Fruit fly (Drosophila melanogaster): Measurements from ENCODE around the gene CG15370.

Gene CG15370

DNA sequence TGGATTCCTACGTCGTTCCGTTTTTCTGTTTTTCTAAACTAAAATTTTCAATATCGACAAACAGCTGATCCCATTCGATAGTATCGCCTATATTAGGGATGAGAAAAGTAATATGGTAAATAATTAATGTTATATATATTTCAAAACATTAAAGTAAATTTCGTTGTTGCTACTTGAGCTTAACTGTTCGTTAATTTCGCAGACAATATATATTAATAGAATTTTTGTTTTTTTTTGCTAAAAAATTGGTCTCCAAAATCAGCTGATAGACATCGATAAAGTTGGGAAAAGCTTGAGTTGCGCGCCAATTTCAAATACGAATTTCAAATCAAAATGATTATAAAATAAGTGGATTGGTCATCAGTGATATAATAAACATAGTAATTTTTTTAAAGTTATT lies 28.9 kb upstream of the CG15370 start, which contains the start of gene CG12118 (continued):
- peak; percentile 70 for TF ChIP-seq Fer1 (GFP tag; optimal IDR thresholded peaks at IDR 0.05)
- peak; percentile 34 for TF ChIP-seq tup (GFP tag; optimal IDR thresholded peaks at IDR 0.05)
- TF ChIP-seq CG3163 (GFP tag; optimal IDR thresholded peaks at IDR 0.05) = no peak
- TF ChIP-seq run (tag; optimal IDR thresholded peaks at IDR 0.05) = no peak
- peak; percentile 64 for TF ChIP-seq cato (GFP tag; optimal IDR thresholded peaks at IDR 0.05; ENCODE audit: borderline replicate concordance)
- peak; percentile 86 for TF ChIP-seq CG17328 (GFP tag; IDR thresholded peaks at IDR 0.05)
- TF ChIP-seq CG6175 (GFP tag; IDR thresholded peaks at IDR 0.05) = 0 out of 3 replicates have a peak, but pooled peaks have one; percentile 22
- TF ChIP-seq HmgD (GFP tag; optimal IDR thresholded peaks at IDR 0.05) = no peak
- TF ChIP-seq HmgZ (tag; optimal IDR thresholded peaks at IDR 0.05) = peak; percentile 42
- TF ChIP-seq Deaf1 (tag; optimal IDR thresholded peaks at IDR 0.05) = peak; percentile 36
- TF ChIP-seq unpg (GFP tag; optimal IDR thresholded peaks at IDR 0.05) = peak; percentile 81
- TF ChIP-seq Dek (tag; optimal IDR thresholded peaks at IDR 0.05) = peak; percentile 62
- TF ChIP-seq CG16863 (GFP tag; optimal IDR thresholded peaks at IDR 0.05) = peak; percentile 14
- peak; percentile 45 for TF ChIP-seq CG6683 (GFP tag; optimal IDR thresholded peaks at IDR 0.05)
- TF ChIP-seq grn (GFP tag; optimal IDR thresholded peaks at IDR 0.05) = peak; percentile 21
- no peak for TF ChIP-seq Hey (tag; optimal IDR thresholded peaks at IDR 0.05)
- TF ChIP-seq peb (GFP tag; IDR thresholded peaks at IDR 0.05) = peak; percentile 38; the same call in 1 of the 2 replicates
- TF ChIP-seq emc (GFP tag; optimal IDR thresholded peaks at IDR 0.05) = no peak
- no peak for TF ChIP-seq D19B (GFP tag; optimal IDR thresholded peaks at IDR 0.05)
- TF ChIP-seq BEAF-32 (GFP tag; optimal IDR thresholded peaks at IDR 0.05) = peak; percentile 89
- peak; percentile 22; the same call in 1 of the 2 replicates for TF ChIP-seq CG4404 (GFP tag; IDR thresholded peaks at IDR 0.05)
- peak; percentile 75 for TF ChIP-seq Ada2b (GFP tag; IDR thresholded peaks at IDR 0.05)
- TF ChIP-seq CG6854 (GFP tag; optimal IDR thresholded peaks at IDR 0.05) = no peak
- TF ChIP-seq Six4 (GFP tag; optimal IDR thresholded peaks at IDR 0.05) = peak; percentile 72
- TF ChIP-seq Sry-β (GFP tag; optimal IDR thresholded peaks at IDR 0.05) = no peak
- TF ChIP-seq CG12236 (GFP tag; optimal IDR thresholded peaks at IDR 0.05) = no peak
- peak; percentile 41; the same call in 1 of the 2 replicates for TF ChIP-seq klu (GFP tag; IDR thresholded peaks at IDR 0.05)
- peak; percentile 91 for TF ChIP-seq gem (tag; optimal IDR thresholded peaks at IDR 0.05)
- peak; percentile 97 for TF ChIP-seq Dll (GFP tag; IDR thresholded peaks at IDR 0.05; ENCODE audit: partially characterized antibody)
- TF ChIP-seq PHDP (tag; optimal IDR thresholded peaks at IDR 0.05) = peak; percentile 77
- no peak for TF ChIP-seq CG16779 (GFP tag; IDR thresholded peaks at IDR 0.05)
- TF ChIP-seq crc (GFP tag; optimal IDR thresholded peaks at IDR 0.05) = no peak
- no peak for TF ChIP-seq repo (GFP tag; optimal IDR thresholded peaks at IDR 0.05)
- TF ChIP-seq CG13775 (GFP tag; optimal IDR thresholded peaks at IDR 0.05) = peak; percentile 80
- peak; percentile 55 for TF ChIP-seq CG16815 (GFP tag; optimal IDR thresholded peaks at IDR 0.05)
- TF ChIP-seq vvl (GFP tag; IDR thresholded peaks at IDR 0.05) = peak; percentile 91
- TF ChIP-seq Antp (GFP tag; optimal IDR thresholded peaks at IDR 0.05) = no peak
- TF ChIP-seq CG11456 (GFP tag; IDR thresholded peaks at IDR 0.05) = peak; percentile 81
- peak; percentile 33 for TF ChIP-seq ewg (GFP tag; optimal IDR thresholded peaks at IDR 0.05)
- peak; percentile 59 for TF ChIP-seq CG3065 (GFP tag; optimal IDR thresholded peaks at IDR 0.05)
- TF ChIP-seq chinmo (GFP tag; IDR thresholded peaks at IDR 0.05; ENCODE audit: partially characterized antibody) = peak; percentile 72; the same call in 1 of the 4 replicates
- peak; percentile 74 for TF ChIP-seq CG9817 (tag; optimal IDR thresholded peaks at IDR 0.05)
- peak; percentile 50 for TF ChIP-seq exex (tag; optimal IDR thresholded peaks at IDR 0.05)
- peak; percentile 71 for TF ChIP-seq CG13296 (GFP tag; optimal IDR thresholded peaks at IDR 0.05)
- peak; percentile 55; the same call in 1 of the 2 replicates for TF ChIP-seq cas (GFP tag; IDR thresholded peaks at IDR 0.05)
- no peak for TF ChIP-seq schlank (tag; optimal IDR thresholded peaks at IDR 0.05)
- no peak for TF ChIP-seq jumu (GFP tag; optimal IDR thresholded peaks at IDR 0.05)
- TF ChIP-seq D (optimal IDR thresholded peaks at IDR 0.05) = no peak
- TF ChIP-seq D (GFP tag; optimal IDR thresholded peaks at IDR 0.05) = peak; percentile 45
- TF ChIP-seq danr (GFP tag; IDR thresholded peaks at IDR 0.05) = 0 out of 2 replicates have a peak, but pooled peaks have one; percentile 46
- TF ChIP-seq Ets97D (GFP tag; optimal IDR thresholded peaks at IDR 0.05) = peak; percentile 36
